Worm (Caenorhabditis elegans) whole organism, L3 larva: ENCODE results near the gene elt-3.

ENCODE experiments used
- fos-1 ChIP-seq: fragments of 150-350 bp; optimal IDR thresholded peaks from 2 replicates; lab custom pipeline; 2014; ENCODE audit warnings: missing biosample characterization, missing genetic modification characterization
- lin-39 ChIP-seq: fragments of 150-350 bp; optimal IDR thresholded peaks from 2 replicates; lab custom pipeline; 2018; ENCODE audit warnings: missing biosample characterization, missing genetic modification reagents, missing genetic modification characterization
- nhr-12 ChIP-seq: fragments of 150-350 bp; optimal IDR thresholded peaks from 2 replicates; lab custom pipeline; 2014; ENCODE audit warnings: missing biosample characterization, missing genetic modification characterization
- nhr-25 ChIP-seq: sonication (generic microtip); optimal IDR thresholded peaks from 2 replicates; lab custom pipeline; 2017; ENCODE audit warnings: missing biosample characterization, missing genetic modification characterization
- nhr-76 ChIP-seq: fragments of 150-350 bp; sonication (generic microtip); optimal IDR thresholded peaks from 5 replicates; lab custom pipeline; 2014; ENCODE audit warnings: missing biosample characterization, missing genetic modification characterization
- pha-4 ChIP-seq: fragments of 150-350 bp; optimal IDR thresholded peaks from 2 replicates; lab custom pipeline; 2014; ENCODE audit warnings: missing biosample characterization, missing genetic modification reagents, missing genetic modification characterization
- pqm-1 ChIP-seq: fragments of 150-350 bp; optimal IDR thresholded peaks from 2 replicates; lab custom pipeline; 2017; ENCODE audit warnings: missing biosample characterization, missing genetic modification characterization, inconsistent platforms
- zag-1 ChIP-seq: fragments of 150-350 bp; optimal IDR thresholded peaks from 2 replicates; lab custom pipeline; 2014; ENCODE audit warnings: missing biosample characterization, missing genetic modification characterization

ce11 chrX:13903769-13904168 lies 30.9 kb upstream of the elt-3 start:
- TF ChIP-seq nhr-12 (tag; lab: Kevin White, UChicago): no peak
- no peak for TF ChIP-seq pha-4 (tag; lab: Kevin White, UChicago)
- no peak for TF ChIP-seq lin-39 (tag; lab: Kevin White, UChicago)
- TF ChIP-seq zag-1 (tag; lab: Kevin White, UChicago): no peak
- TF ChIP-seq nhr-25 (tag; lab: Kevin White, UChicago): no peak
- TF ChIP-seq nhr-76: no peak
- TF ChIP-seq pqm-1: no peak
- no peak for TF ChIP-seq fos-1 (tag; lab: Kevin White, UChicago)
